Fruit fly (Drosophila melanogaster) whole organism, embryonic: ENCODE data around the gene CG14088.

Experiments
- Abd-B ChIP-seq: fragments of 200-800 bp; sonication (Bioruptor generic); optimal IDR thresholded peaks from 2 replicates; lab custom pipeline; 2018; ENCODE audit warnings: missing biosample characterization, mild to moderate bottlenecking, missing genetic modification characterization, moderate library complexity
- Bteb2 ChIP-seq: fragments of 200-800 bp; sonication (Bioruptor generic); optimal IDR thresholded peaks from 2 replicates; lab custom pipeline; 2016; ENCODE audit warnings: missing biosample characterization, missing genetic modification characterization
- CG10321 ChIP-seq: fragments of 200-800 bp; sonication (Bioruptor generic); IDR thresholded peaks from 2 replicates; pipeline ENCODE4 v1.3.6; 2022; ENCODE audit warnings: missing biosample characterization, missing genetic modification characterization
- CG11093 ChIP-seq: fragments of 200-800 bp; sonication (Bioruptor generic); IDR thresholded peaks from 3 replicates; pipeline ENCODE4 v1.3.6; 2022; ENCODE audit warnings: missing biosample characterization, missing genetic modification characterization
- CG12391 ChIP-seq: fragments of 200-800 bp; sonication (Bioruptor generic); optimal IDR thresholded peaks from 3 replicates; lab custom pipeline; 2018; ENCODE audit warnings: missing biosample characterization, mild to moderate bottlenecking, missing genetic modification characterization, moderate library complexity
- CG1602 ChIP-seq: fragments of 200-800 bp; sonication (Bioruptor generic); optimal IDR thresholded peaks from 3 replicates; lab custom pipeline; 2016; ENCODE audit warnings: missing biosample characterization, missing genetic modification characterization
- CG1647 ChIP-seq: fragments of 200-800 bp; sonication (Bioruptor generic); optimal IDR thresholded peaks from 3 replicates; lab custom pipeline; 2016; ENCODE audit warnings: missing biosample characterization, missing genetic modification characterization
- CG17385 ChIP-seq: fragments of 200-800 bp; sonication (Bioruptor generic); optimal IDR thresholded peaks from 3 replicates; lab custom pipeline; 2018; ENCODE audit warnings: missing biosample characterization, mild to moderate bottlenecking, missing genetic modification characterization
- CG18619 ChIP-seq: fragments of 200-800 bp; sonication (Bioruptor generic); optimal IDR thresholded peaks from 3 replicates; lab custom pipeline; 2017; ENCODE audit warnings: missing biosample characterization, mild to moderate bottlenecking, missing genetic modification characterization
- CG2199 ChIP-seq: fragments of 200-800 bp; sonication (Bioruptor generic); IDR thresholded peaks from 3 replicates; pipeline ENCODE4 v1.3.6; 2022; ENCODE audit warnings: missing biosample characterization, missing genetic modification characterization
- CG3847 ChIP-seq: fragments of 200-800 bp; sonication (Bioruptor generic); IDR thresholded peaks from 2 replicates; pipeline ENCODE4 v1.3.6; 2022; ENCODE audit warnings: missing biosample characterization, missing genetic modification characterization
- CG7372 ChIP-seq: fragments of 200-800 bp; sonication (Bioruptor generic); IDR thresholded peaks from 2 replicates; pipeline ENCODE4 v1.3.6; 2022; ENCODE audit warnings: missing biosample characterization, missing genetic modification characterization
- CG8089 ChIP-seq: fragments of 200-800 bp; sonication (Bioruptor generic); optimal IDR thresholded peaks from 3 replicates; lab custom pipeline; 2016; ENCODE audit warnings: missing biosample characterization, missing genetic modification characterization
- CG8924 ChIP-seq: fragments of 200-800 bp; optimal IDR thresholded peaks from 3 replicates; lab custom pipeline; 2019; ENCODE audit warnings: missing biosample characterization, mild to moderate bottlenecking, missing genetic modification characterization, moderate library complexity
- CG9437 ChIP-seq: fragments of 200-800 bp; sonication (Bioruptor generic); optimal IDR thresholded peaks from 2 replicates; lab custom pipeline; 2018; ENCODE audit warnings: missing biosample characterization, mild to moderate bottlenecking, missing genetic modification characterization
- CG9817 ChIP-seq: fragments of 200-800 bp; sonication (Bioruptor generic); optimal IDR thresholded peaks from 2 replicates; lab custom pipeline; 2018; ENCODE audit warnings: missing biosample characterization, mild to moderate bottlenecking, missing genetic modification characterization, moderate library complexity
- Camta ChIP-seq: fragments of 200-800 bp; sonication (Bioruptor generic); optimal IDR thresholded peaks from 2 replicates; lab custom pipeline; 2016; ENCODE audit warnings: missing biosample characterization, missing genetic modification characterization
- D19A ChIP-seq: fragments of 200-800 bp; optimal IDR thresholded peaks from 3 replicates; lab custom pipeline; 2019; ENCODE audit warnings: missing biosample characterization, mild to moderate bottlenecking, missing genetic modification characterization, moderate library complexity
- Deaf1 ChIP-seq: fragments of 200-800 bp; optimal IDR thresholded peaks from 3 replicates; lab custom pipeline; 2019; ENCODE audit warnings: missing biosample characterization, mild to moderate bottlenecking, missing genetic modification characterization, moderate library complexity
- Dek ChIP-seq: fragments of 200-800 bp; sonication (Bioruptor generic); optimal IDR thresholded peaks from 3 replicates; lab custom pipeline; 2019; ENCODE audit warnings: missing biosample characterization, mild to moderate bottlenecking, missing genetic modification characterization, moderate library complexity
- Doc3 ChIP-seq: fragments of 200-800 bp; sonication (Bioruptor generic); IDR thresholded peaks from 3 replicates; pipeline ENCODE4 v1.3.6; 2022; ENCODE audit warnings: missing biosample characterization, missing genetic modification characterization; ENCODE audit not compliant: partially characterized antibody
- Drgx ChIP-seq: fragments of 200-800 bp; sonication (Bioruptor generic); IDR thresholded peaks from 2 replicates; pipeline ENCODE4 v1.3.6; 2022; ENCODE audit warnings: missing biosample characterization, missing genetic modification characterization
- E2f2 ChIP-seq: fragments of 200-800 bp; sonication (Bioruptor generic); IDR thresholded peaks from 2 replicates; pipeline ENCODE4 v1.3.6; 2022; ENCODE audit warnings: missing biosample characterization, missing genetic modification characterization
- Fer1 ChIP-seq: fragments of 200-800 bp; sonication (Bioruptor generic); optimal IDR thresholded peaks from 2 replicates; lab custom pipeline; 2017; ENCODE audit warnings: missing biosample characterization, mild to moderate bottlenecking, missing genetic modification characterization
- HLH3B ChIP-seq: fragments of 200-800 bp; sonication (Bioruptor generic); IDR thresholded peaks from 2 replicates; pipeline ENCODE4 v1.3.6; 2022; ENCODE audit warnings: missing biosample characterization, missing genetic modification characterization
- HLH4C ChIP-seq: fragments of 200-800 bp; sonication (Bioruptor generic); IDR thresholded peaks from 3 replicates; pipeline ENCODE4 v1.3.6; 2022; ENCODE audit warnings: missing biosample characterization, missing genetic modification characterization; ENCODE audit not compliant: partially characterized antibody
- Hr78 ChIP-seq, 2 experiments: fragments of 200-800 bp in 1 of 2; fragments of >200 bp in 1 of 2; sonication (Bioruptor generic) in 1 of 2; optimal IDR thresholded peaks; 2 replicates each; lab custom pipeline; 2017 to 2019; ENCODE audit warnings: missing biosample characterization in 2 of 2, missing genetic modification characterization in 2 of 2, mild to moderate bottlenecking in 1 of 2, moderate library complexity in 1 of 2
- Jarid2 ChIP-seq: fragments of 200-800 bp; sonication (Bioruptor generic); optimal IDR thresholded peaks from 3 replicates; lab custom pipeline; 2017; ENCODE audit warnings: mild to moderate bottlenecking, missing biosample characterization, missing genetic modification reagents, missing genetic modification characterization
- MESR4 ChIP-seq: fragments of 200-800 bp; sonication (Bioruptor generic); optimal IDR thresholded peaks from 2 replicates; lab custom pipeline; 2018; ENCODE audit warnings: missing biosample characterization, mild to moderate bottlenecking, missing genetic modification characterization, moderate library complexity
- Max ChIP-seq: fragments of 200-800 bp; sonication (Bioruptor generic); optimal IDR thresholded peaks from 2 replicates; lab custom pipeline; 2016; ENCODE audit warnings: missing biosample characterization, mild to moderate bottlenecking, missing genetic modification characterization
- Med ChIP-seq: fragments of 200-800 bp; sonication (Bioruptor generic); peaks from one replicate; lab custom pipeline; 2016; ENCODE audit warnings: missing biosample characterization, missing genetic modification characterization, mild to moderate bottlenecking, inconsistent platforms, moderate library complexity
- NFAT ChIP-seq: fragments of 200-800 bp; sonication (Bioruptor generic); IDR thresholded peaks from 2 replicates; pipeline ENCODE4 v1.3.6; 2022; ENCODE audit warnings: missing biosample characterization, missing genetic modification characterization
- Stat92E ChIP-seq, 3 experiments: fragments of >200 bp in 2 of 3; fragments of 200-800 bp in 1 of 3; sonication (Bioruptor generic) in 1 of 3; optimal IDR thresholded peaks; 2 replicates each; lab custom pipeline; 2017 to 2019; ENCODE audit warnings: missing biosample characterization in 3 of 3, missing genetic modification characterization in 3 of 3, mild to moderate bottlenecking in 1 of 3, moderate library complexity in 1 of 3
- ato ChIP-seq: fragments of 200-800 bp; sonication (Bioruptor generic); IDR thresholded peaks from 2 replicates; pipeline ENCODE4 v1.3.6; 2022; ENCODE audit warnings: missing biosample characterization, missing genetic modification characterization; ENCODE audit not compliant: partially characterized antibody
- bigmax ChIP-seq: fragments of 200-800 bp; sonication (Bioruptor generic); optimal IDR thresholded peaks from 2 replicates; lab custom pipeline; 2018; ENCODE audit warnings: missing biosample characterization, mild to moderate bottlenecking, missing genetic modification characterization
- cwo ChIP-seq: fragments of 200-800 bp; sonication (Bioruptor generic); optimal IDR thresholded peaks from 3 replicates; lab custom pipeline; 2017; ENCODE audit warnings: missing biosample characterization, missing genetic modification characterization, mild to moderate bottlenecking, moderate library complexity, missing genetic modification reagents
- eve ChIP-seq, 2 experiments: fragments of >200 bp; optimal IDR thresholded peaks; 2 replicates each; lab custom pipeline; 2017; ENCODE audit warnings: missing biosample characterization in 2 of 2, missing genetic modification characterization in 2 of 2
- grau ChIP-seq: fragments of 200-800 bp; optimal IDR thresholded peaks from 3 replicates; lab custom pipeline; 2019; ENCODE audit warnings: missing biosample characterization, mild to moderate bottlenecking, missing genetic modification characterization, moderate library complexity
- kay ChIP-seq: fragments of 200-800 bp; sonication (Bioruptor generic); optimal IDR thresholded peaks from 2 replicates; lab custom pipeline; 2016; ENCODE audit warnings: missing biosample characterization, missing genetic modification characterization
- nom ChIP-seq: fragments of 200-800 bp; sonication (Bioruptor generic); optimal IDR thresholded peaks from 2 replicates; lab custom pipeline; 2017; ENCODE audit warnings: missing biosample characterization, missing genetic modification characterization, mild to moderate bottlenecking, moderate library complexity, missing genetic modification reagents
- phol ChIP-seq: fragments of 200-800 bp; sonication (Bioruptor generic); optimal IDR thresholded peaks from 3 replicates; lab custom pipeline; 2018; ENCODE audit warnings: missing biosample characterization, mild to moderate bottlenecking, missing genetic modification characterization, moderate library complexity
- pzg ChIP-seq: fragments of 200-800 bp; sonication (Bioruptor generic); optimal IDR thresholded peaks from 3 replicates; lab custom pipeline; 2018; ENCODE audit warnings: missing biosample characterization, mild to moderate bottlenecking, missing genetic modification characterization, moderate library complexity
- sim ChIP-seq: fragments of 200-800 bp; sonication (Bioruptor generic); IDR thresholded peaks from 2 replicates; pipeline ENCODE4 v1.3.6; 2022; ENCODE audit warnings: missing biosample characterization, missing genetic modification characterization
- slou ChIP-seq: fragments of 200-800 bp; sonication (Bioruptor generic); optimal IDR thresholded peaks from 3 replicates; lab custom pipeline; 2016; ENCODE audit warnings: missing biosample characterization, missing genetic modification characterization
- sob ChIP-seq: fragments of 200-800 bp; sonication (Bioruptor generic); IDR thresholded peaks from 2 replicates; pipeline ENCODE4 v1.3.6; 2022; ENCODE audit warnings: missing biosample characterization, missing genetic modification characterization
- ssp ChIP-seq: fragments of 200-800 bp; sonication (Bioruptor generic); IDR thresholded peaks from 2 replicates; pipeline ENCODE4 v1.3.6; 2022; ENCODE audit warnings: missing biosample characterization, missing genetic modification characterization
- toy ChIP-seq: fragments of 200-800 bp; sonication (Bioruptor generic); IDR thresholded peaks from 2 replicates; pipeline ENCODE4 v1.3.6; 2022; ENCODE audit warnings: missing biosample characterization, missing genetic modification characterization
- unpg ChIP-seq: fragments of 200-800 bp; sonication (Bioruptor generic); optimal IDR thresholded peaks from 3 replicates; lab custom pipeline; 2018; ENCODE audit warnings: missing biosample characterization, mild to moderate bottlenecking, missing genetic modification characterization, moderate library complexity
- vvl ChIP-seq: fragments of 200-800 bp; sonication (Bioruptor generic); IDR thresholded peaks from 2 replicates; pipeline ENCODE4 v1.3.6; 2022; ENCODE audit warnings: missing biosample characterization, missing genetic modification characterization
- zfh2 ChIP-seq: fragments of 200-800 bp; sonication (Bioruptor generic); optimal IDR thresholded peaks from 2 replicates; lab custom pipeline; 2016; ENCODE audit warnings: missing biosample characterization, missing genetic modification characterization

The CG14088 gene

DNA sequence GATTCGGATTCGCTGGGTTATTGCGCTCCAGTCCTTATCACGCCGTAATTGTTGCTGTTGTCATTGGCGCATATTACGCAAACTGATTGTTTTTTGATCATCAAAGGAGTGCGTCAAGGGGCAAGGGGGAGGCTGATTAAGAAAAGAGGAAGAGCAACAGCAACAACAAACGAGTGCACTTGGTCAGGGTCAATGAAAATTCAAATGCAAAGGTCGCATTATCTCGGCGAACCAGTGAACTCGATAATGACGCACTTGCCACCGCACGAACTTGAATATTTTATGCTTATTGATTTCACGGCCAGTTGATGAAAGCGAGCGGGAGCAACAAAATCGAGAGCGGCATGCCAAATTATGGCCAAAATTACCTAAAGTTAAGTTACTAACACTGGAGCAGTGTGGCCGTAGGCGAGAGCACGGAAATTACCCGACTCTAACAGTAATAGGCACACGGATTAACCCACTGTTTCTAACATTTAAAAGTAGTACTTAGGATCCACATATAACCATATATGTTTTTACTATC, 10.1 kb downstream of the CG14088 start, which contains the start of gene nes (continued):
- TF ChIP-seq nom (GFP tag; lab: Kevin White, UChicago) (peak; percentile 3), Hr78 (GFP tag; optimal IDR thresholded peaks at IDR 0.05; lab: Kevin White, UChicago) (peak in 1 of 2 experiments; percentile 80), Abd-B (GFP tag; lab: Kevin White, UChicago) (peak; percentile 18), Stat92E (GFP tag; optimal IDR thresholded peaks at IDR 0.05; lab: Kevin White, UChicago) (no peak), CG9437 (GFP tag; lab: Kevin White, UChicago) (no peak), pzg (GFP tag; lab: Kevin White, UChicago) (peak; percentile 54), Jarid2 (GFP tag; lab: Kevin White, UChicago) (peak; percentile 17), CG8089 (no peak), Dek (tag; lab: Kevin White, UChicago) (no peak), CG7372 (GFP tag; lab: Robert Waterston, UW) (no peak), Deaf1 (tag; lab: Kevin White, UChicago) (no peak), Doc3 (GFP tag; lab: Robert Waterston, UW) (0 out of 3 replicates have a peak, but pooled peaks have one; percentile 44), unpg (GFP tag; lab: Kevin White, UChicago) (no peak), CG1647 (no peak), CG1602 (peak; percentile 10), Med (GFP tag; lab: Kevin White, UChicago) (peak; percentile 78), CG11093 (GFP tag; lab: Robert Waterston, UW) (no peak), Fer1 (GFP tag; lab: Kevin White, UChicago) (peak; percentile 7), MESR4 (GFP tag; lab: Kevin White, UChicago) (peak; percentile 88), HLH4C (peak; percentile 27; the same call in 1 of the 3 replicates), CG10321 (GFP tag; lab: Robert Waterston, UW) (no peak), kay (GFP tag; lab: Kevin White, UChicago) (no peak), Max (GFP tag; lab: Kevin White, UChicago) (peak; percentile 37), CG3847 (GFP tag; lab: Robert Waterston, UW) (peak; percentile 26), slou (no peak), sim (GFP tag; lab: Robert Waterston, UW) (no peak), vvl (peak; percentile 36), eve (GFP tag; optimal IDR thresholded peaks at IDR 0.05; lab: Kevin White, UChicago) (no peak), NFAT (GFP tag; lab: Robert Waterston, UW) (peak; percentile 11; the same call in 1 of the 2 replicates), Camta (GFP tag; lab: Kevin White, UChicago) (no peak), E2f2 (peak; percentile 25; the same call in 1 of the 2 replicates), ssp (0 out of 2 replicates have a peak, but pooled peaks have one; percentile 41), toy (GFP tag; lab: Robert Waterston, UW) (no peak), sob (GFP tag; lab: Robert Waterston, UW) (peak; percentile 46; the same call in 1 of the 2 replicates), Bteb2 (GFP tag; lab: Kevin White, UChicago) (no peak), CG18619 (GFP tag; lab: Kevin White, UChicago) (no peak), CG8924 (tag; lab: Kevin White, UChicago) (peak; percentile 23), phol (tag; lab: Kevin White, UChicago) (no peak), cwo (GFP tag; lab: Kevin White, UChicago) (peak; percentile 56), grau (tag; lab: Kevin White, UChicago) (no peak), Drgx (GFP tag; lab: Robert Waterston, UW) (no peak), bigmax (no peak), CG2199 (GFP tag; lab: Robert Waterston, UW) (no peak), HLH3B (GFP tag; lab: Robert Waterston, UW) (no peak), CG17385 (GFP tag; lab: Kevin White, UChicago) (peak; percentile 87), zfh2 (peak; percentile 28), D19A (tag; lab: Kevin White, UChicago) (no peak), CG12391 (tag; lab: Kevin White, UChicago) (peak; percentile 11), ato (GFP tag; lab: Robert Waterston, UW) (no peak), CG9817 (tag; lab: Kevin White, UChicago) (peak; percentile 13)
